Worm (Caenorhabditis elegans): ENCODE results near the gene hrg-2.

DNA sequence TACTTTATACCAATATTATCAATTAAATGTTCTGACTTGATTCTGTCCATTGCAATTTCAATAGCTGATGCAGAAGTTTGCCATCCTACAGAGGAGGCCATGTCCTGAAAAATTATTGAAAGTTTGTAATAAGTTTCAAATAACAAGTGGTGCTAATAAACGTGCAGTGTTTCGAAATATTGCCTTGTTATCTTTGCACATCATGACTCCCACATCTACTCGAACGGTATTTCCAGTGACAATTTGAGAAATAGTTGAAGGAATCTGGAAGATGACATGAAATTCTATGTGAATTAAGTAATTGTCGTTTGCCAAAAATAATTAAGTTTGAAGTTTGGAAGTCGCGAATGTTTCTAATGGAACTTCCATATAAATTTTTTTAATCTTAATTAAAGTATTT, 40.9 kb downstream of the hrg-2 start, which contains the start of gene gcy-13:
- TF ChIP-seq ctbp-1 (GFP tag; IDR thresholded peaks at IDR 0.05) (no peak), unc-39 (tag; optimal IDR thresholded peaks at IDR 0.05) (no peak), unc-130 (GFP tag; optimal IDR thresholded peaks at IDR 0.05) (no peak), mdt-29 (GFP tag; IDR thresholded peaks at IDR 0.05) (no peak), ama-1 (optimal IDR thresholded peaks at IDR 0.05) (no peak), snpc-4 (tag; optimal IDR thresholded peaks at IDR 0.05) (no peak), pha-4 (GFP tag; IDR thresholded peaks at IDR 0.05) (no peak), pha-4 (tag; optimal IDR thresholded peaks at IDR 0.05) (no peak), madf-9 (GFP tag; conservative IDR thresholded peaks at IDR 0.05) (no peak), ceh-28 (tag; optimal IDR thresholded peaks at IDR 0.05) (no peak), lin-39 (tag; optimal IDR thresholded peaks at IDR 0.05) (no peak), skn-1 (tag; optimal IDR thresholded peaks at IDR 0.05) (no peak), ztf-11 (tag; optimal IDR thresholded peaks at IDR 0.05) (no peak), unc-62 (GFP tag; optimal IDR thresholded peaks at IDR 0.05 in 1 of 2) (no peak), unc-62 (tag; optimal IDR thresholded peaks at IDR 0.05) (no peak), nhr-237 (tag; optimal IDR thresholded peaks at IDR 0.05) (no peak)

All from whole organism, L4 larva.